Fruit fly (Drosophila melanogaster) S2 (cell line): ENCODE measurements around the gene SMC6.

Experiments used
- CG8478 ChIP-seq: fragments of >200 bp; optimal IDR thresholded peaks from 2 replicates; lab custom pipeline; 2018
- CTCF ChIP-seq, 2 experiments: fragments of >200 bp; optimal IDR thresholded peaks; 2 replicates each; lab custom pipeline; 2018

The SMC6 gene

dm6 chr3R:24151924-24152809 lies 41.1 kb downstream of the SMC6 start, which contains the start of the genes p38a and CG6178:
TSS of gene p38a (minus strand) at chr3R:24152321.
TSS of gene CG6178 (plus strand) at chr3R:24152347.
- TF ChIP-seq CG8478 (lab: Kevin White, UChicago), result no peak
- no peak for TF ChIP-seq CTCF (optimal IDR thresholded peaks at IDR 0.05; lab: Kevin White, UChicago)

- TF ChIP-seq CTCF (optimal IDR thresholded peaks at IDR 0.05; lab: Kevin White, UChicago) (no peak), CG8478 (lab: Kevin White, UChicago) (no peak)
Measured at dm6 chr3R:24150103-24150502, 43.1 kb downstream of the SMC6 start, which contains the start of gene p38c. TSS of gene p38c (minus strand) at chr3R:24150203.

dm6 chr3R:24148838-24149237 lies 44.4 kb downstream of the SMC6 start, which contains the start of gene Slimp:
TSS of gene Slimp (minus strand) at chr3R:24148967.
- no peak for TF ChIP-seq CG8478 (lab: Kevin White, UChicago)
- TF ChIP-seq CTCF (optimal IDR thresholded peaks at IDR 0.05; lab: Kevin White, UChicago), result no peak

dm6 chr3R:24144542-24144941 lies 48.7 kb downstream of the SMC6 start:
- no peak for TF ChIP-seq CTCF (optimal IDR thresholded peaks at IDR 0.05; lab: Kevin White, UChicago)
- TF ChIP-seq CG8478 (lab: Kevin White, UChicago), result no peak

- TF ChIP-seq CG8478 (lab: Kevin White, UChicago) (no peak), CTCF (optimal IDR thresholded peaks at IDR 0.05; lab: Kevin White, UChicago) (no peak)
Measured at dm6 chr3R:24143779-24144178, 49.4 kb downstream of the SMC6 start.

- TF ChIP-seq CTCF (optimal IDR thresholded peaks at IDR 0.05; lab: Kevin White, UChicago), result no peak
- TF ChIP-seq CG8478 (lab: Kevin White, UChicago), result no peak
Measured at dm6 chr3R:24143372-24143771, 49.9 kb downstream of the SMC6 start.

- no peak for TF ChIP-seq CTCF (optimal IDR thresholded peaks at IDR 0.05; lab: Kevin White, UChicago)
- no peak for TF ChIP-seq CG8478 (lab: Kevin White, UChicago)
Measured at dm6 chr3R:24142971-24143370, 50.3 kb downstream of the SMC6 start.

- TF ChIP-seq CG8478 (lab: Kevin White, UChicago) (no peak), CTCF (optimal IDR thresholded peaks at IDR 0.05; lab: Kevin White, UChicago) (no peak)
Measured at dm6 chr3R:24141013-24141592, 52.1 kb downstream of the SMC6 start, which contains the start of gene Kal1. TSS of gene Kal1 (plus strand) at chr3R:24141395.

dm6 chr3R:24139646-24140130 lies 53.5 kb downstream of the SMC6 start:
- TF ChIP-seq CG8478 (lab: Kevin White, UChicago), result no peak
- no peak for TF ChIP-seq CTCF (optimal IDR thresholded peaks at IDR 0.05; lab: Kevin White, UChicago)
